Fruit fly (Drosophila melanogaster) whole organism, prepupa: ENCODE data around the gene CG4259.

Experiments
- Blimp-1 ChIP-seq: fragments of 200-800 bp; sonication (Bioruptor generic); optimal IDR thresholded peaks from 3 replicates; lab custom pipeline; 2017; ENCODE audit warnings: missing biosample characterization, missing genetic modification characterization, mild to moderate bottlenecking, moderate library complexity, missing genetic modification reagents
- CG11294 ChIP-seq: fragments of 200-800 bp; sonication (Bioruptor generic); IDR thresholded peaks from 2 replicates; pipeline ENCODE4 v1.3.6; 2022; ENCODE audit warnings: missing biosample characterization, missing genetic modification characterization
- CG11762 ChIP-seq: fragments of 200-800 bp; sonication (Bioruptor generic); optimal IDR thresholded peaks from 3 replicates; lab custom pipeline; 2016; ENCODE audit warnings: missing biosample characterization, missing genetic modification characterization; ENCODE audit not compliant: insufficient read depth
- CG11902 ChIP-seq: fragments of 200-800 bp; sonication (Bioruptor generic); optimal IDR thresholded peaks from 3 replicates; lab custom pipeline; 2016; ENCODE audit warnings: missing biosample characterization, missing genetic modification characterization
- CG15336 ChIP-seq: fragments of 200-800 bp; sonication (Bioruptor generic); IDR thresholded peaks from 2 replicates; pipeline ENCODE4 v1.3.6; 2022; ENCODE audit warnings: missing biosample characterization, missing genetic modification characterization
- CG1621 ChIP-seq: fragments of 200-800 bp; sonication (Bioruptor generic); optimal IDR thresholded peaks from 3 replicates; lab custom pipeline; 2018; ENCODE audit warnings: missing biosample characterization, mild to moderate bottlenecking, missing genetic modification characterization
- CG16779 ChIP-seq: fragments of 200-800 bp; sonication (Bioruptor generic); optimal IDR thresholded peaks from 3 replicates; lab custom pipeline; 2017; ENCODE audit warnings: missing biosample characterization, mild to moderate bottlenecking, missing genetic modification characterization
- CG32006 ChIP-seq: fragments of 200-800 bp; sonication (Bioruptor generic); optimal IDR thresholded peaks from 3 replicates; lab custom pipeline; 2017; ENCODE audit warnings: missing biosample characterization, mild to moderate bottlenecking, missing genetic modification characterization
- CG34406 ChIP-seq: fragments of 200-800 bp; sonication (Bioruptor generic); optimal IDR thresholded peaks from 3 replicates; lab custom pipeline; 2016; ENCODE audit warnings: missing biosample characterization, missing genetic modification characterization
- CG6163 ChIP-seq: fragments of 200-800 bp; sonication (Bioruptor generic); IDR thresholded peaks from 3 replicates; pipeline ENCODE4 v1.3.6; 2022; ENCODE audit warnings: missing biosample characterization, missing genetic modification characterization
- CG6276 ChIP-seq: fragments of 200-800 bp; sonication (Bioruptor generic); optimal IDR thresholded peaks from 2 replicates; lab custom pipeline; 2017; ENCODE audit warnings: missing biosample characterization, mild to moderate bottlenecking, missing genetic modification characterization
- CG6792 ChIP-seq: fragments of 200-800 bp; sonication (Bioruptor generic); optimal IDR thresholded peaks from 3 replicates; lab custom pipeline; 2016; ENCODE audit warnings: missing biosample characterization, missing genetic modification characterization
- CG6808 ChIP-seq: fragments of 200-800 bp; sonication (Bioruptor generic); optimal IDR thresholded peaks from 3 replicates; lab custom pipeline; 2017; ENCODE audit warnings: missing biosample characterization, missing genetic modification characterization, mild to moderate bottlenecking, moderate library complexity, missing genetic modification reagents
- CG7368 ChIP-seq: fragments of 200-800 bp; sonication (Bioruptor generic); optimal IDR thresholded peaks from 3 replicates; lab custom pipeline; 2016; ENCODE audit warnings: missing biosample characterization, missing genetic modification characterization
- CG8119 ChIP-seq: fragments of 200-800 bp; sonication (Bioruptor generic); IDR thresholded peaks from 3 replicates; pipeline ENCODE4 v1.3.6; 2022; ENCODE audit warnings: missing biosample characterization, missing genetic modification characterization
- CG8319 ChIP-seq: fragments of 200-800 bp; sonication (Bioruptor generic); optimal IDR thresholded peaks from 3 replicates; lab custom pipeline; 2016; ENCODE audit warnings: missing biosample characterization, missing genetic modification characterization
- CG8632 ChIP-seq: fragments of 200-800 bp; sonication (Bioruptor generic); optimal IDR thresholded peaks from 3 replicates; lab custom pipeline; 2016; ENCODE audit warnings: missing biosample characterization, missing genetic modification characterization
- Ets21C ChIP-seq: fragments of 200-800 bp; sonication (Bioruptor generic); optimal IDR thresholded peaks from 3 replicates; lab custom pipeline; 2016; ENCODE audit warnings: missing biosample characterization, missing genetic modification characterization
- Ets96B ChIP-seq: fragments of 200-800 bp; optimal IDR thresholded peaks from 2 replicates; lab custom pipeline; 2019; ENCODE audit warnings: missing biosample characterization, mild to moderate bottlenecking, missing genetic modification characterization, moderate library complexity
- Gug ChIP-seq: fragments of 200-800 bp; sonication (Bioruptor generic); IDR thresholded peaks from 2 replicates; pipeline ENCODE4 v1.3.6; 2022; ENCODE audit warnings: missing biosample characterization, missing genetic modification characterization
- Hr39 ChIP-seq: fragments of 200-800 bp; sonication (Bioruptor generic); optimal IDR thresholded peaks from 2 replicates; lab custom pipeline; 2016; ENCODE audit warnings: missing biosample characterization, missing genetic modification characterization
- Lpt ChIP-seq: fragments of 200-800 bp; sonication (Bioruptor generic); optimal IDR thresholded peaks from 3 replicates; lab custom pipeline; 2016; ENCODE audit warnings: missing biosample characterization, missing genetic modification characterization
- Sox102F ChIP-seq: fragments of 200-800 bp; sonication (Bioruptor generic); optimal IDR thresholded peaks from 2 replicates; lab custom pipeline; 2016; ENCODE audit warnings: missing biosample characterization, mild to moderate bottlenecking, missing genetic modification characterization
- Sox14 ChIP-seq: fragments of 200-800 bp; sonication (Bioruptor generic); optimal IDR thresholded peaks from 3 replicates; lab custom pipeline; 2016; ENCODE audit warnings: missing biosample characterization, missing genetic modification characterization
- Sox15 ChIP-seq: fragments of 200-800 bp; sonication (Bioruptor generic); optimal IDR thresholded peaks from 3 replicates; lab custom pipeline; 2016; ENCODE audit warnings: missing biosample characterization, missing genetic modification characterization
- acj6 ChIP-seq: fragments of 200-800 bp; sonication (Bioruptor generic); optimal IDR thresholded peaks from 3 replicates; lab custom pipeline; 2016; ENCODE audit warnings: missing biosample characterization, missing genetic modification characterization
- cyc ChIP-seq: fragments of 200-800 bp; sonication (Bioruptor generic); optimal IDR thresholded peaks from 3 replicates; lab custom pipeline; 2016; ENCODE audit warnings: missing biosample characterization, missing genetic modification characterization
- dac ChIP-seq: fragments of 200-800 bp; sonication (Bioruptor generic); optimal IDR thresholded peaks from 2 replicates; lab custom pipeline; 2017; ENCODE audit warnings: missing biosample characterization, mild to moderate bottlenecking, missing genetic modification characterization
- eg ChIP-seq: fragments of 200-800 bp; sonication (Bioruptor generic); IDR thresholded peaks from 3 replicates; pipeline ENCODE4 v1.3.6; 2022; ENCODE audit warnings: missing biosample characterization, missing genetic modification characterization
- esn ChIP-seq: fragments of 200-800 bp; sonication (Bioruptor generic); optimal IDR thresholded peaks from 2 replicates; lab custom pipeline; 2016; ENCODE audit warnings: missing biosample characterization, mild to moderate bottlenecking, missing genetic modification characterization, moderate library complexity
- fd59A ChIP-seq: fragments of 200-800 bp; sonication (Bioruptor generic); optimal IDR thresholded peaks from 2 replicates; lab custom pipeline; 2017; ENCODE audit warnings: missing biosample characterization, mild to moderate bottlenecking, missing genetic modification characterization, missing genetic modification reagents
- fd85E ChIP-seq: fragments of 200-800 bp; sonication (Bioruptor generic); optimal IDR thresholded peaks from 3 replicates; lab custom pipeline; 2016; ENCODE audit warnings: missing biosample characterization, missing genetic modification characterization
- net ChIP-seq: fragments of 200-800 bp; sonication (Bioruptor generic); optimal IDR thresholded peaks from 3 replicates; lab custom pipeline; 2016; ENCODE audit warnings: missing biosample characterization, missing genetic modification characterization
- salr ChIP-seq, 2 experiments: fragments of 200-800 bp; sonication (Bioruptor generic); optimal IDR thresholded peaks; 3 replicates each; lab custom pipeline; 2016 to 2018; ENCODE audit warnings: missing biosample characterization in 2 of 2, missing genetic modification characterization in 2 of 2, mild to moderate bottlenecking in 1 of 2
- spab ChIP-seq: fragments of 200-800 bp; sonication (Bioruptor generic); optimal IDR thresholded peaks from 2 replicates; lab custom pipeline; 2017; ENCODE audit warnings: missing biosample characterization, mild to moderate bottlenecking, missing genetic modification characterization, missing genetic modification reagents
- ss ChIP-seq, 2 experiments: fragments of 200-800 bp; sonication (Bioruptor generic); optimal IDR thresholded peaks; 2 replicates in 1 of 2; 3 replicates in 1 of 2; lab custom pipeline; 2017 to 2018; ENCODE audit warnings: mild to moderate bottlenecking in 2 of 2, missing biosample characterization in 2 of 2, missing genetic modification characterization in 2 of 2, moderate library complexity in 1 of 2
- svp ChIP-seq: fragments of 200-800 bp; sonication (Bioruptor generic); peaks from one replicate; lab custom pipeline; 2016; ENCODE audit warnings: missing biosample characterization, missing genetic modification characterization
- topi ChIP-seq: fragments of 200-800 bp; sonication (Bioruptor generic); optimal IDR thresholded peaks from 3 replicates; lab custom pipeline; 2016; ENCODE audit warnings: missing biosample characterization, missing genetic modification characterization
- vri ChIP-seq: fragments of 200-800 bp; sonication (Bioruptor generic); optimal IDR thresholded peaks from 3 replicates; lab custom pipeline; 2016; ENCODE audit warnings: missing biosample characterization, mild to moderate bottlenecking, missing genetic modification characterization

The CG4259 gene

dm6 chr2L:2161244-2162243 is 32.5 kb upstream of the CG4259 start (continued):
- TF ChIP-seq Hr39 (GFP tag; lab: Kevin White, UChicago): peak; percentile 73
- TF ChIP-seq Ets21C (GFP tag; lab: Kevin White, UChicago): peak; percentile 31
- TF ChIP-seq CG8632: peak; percentile 53
- TF ChIP-seq spab (GFP tag; lab: Kevin White, UChicago): peak; percentile 66
- peak; percentile 77 for TF ChIP-seq Sox14 (GFP tag; lab: Kevin White, UChicago)
- peak; percentile 81 for TF ChIP-seq topi (GFP tag; lab: Kevin White, UChicago)
- TF ChIP-seq net: peak; percentile 53
- TF ChIP-seq Sox102F (GFP tag; lab: Kevin White, UChicago): peak; percentile 6
- TF ChIP-seq CG6792 (GFP tag; lab: Kevin White, UChicago): peak; percentile 61
- TF ChIP-seq svp: peak; percentile 94
- peak; percentile 27 for TF ChIP-seq CG6808
- TF ChIP-seq CG6276 (GFP tag; lab: Kevin White, UChicago): peak; percentile 17
- peak; percentile 57; the same call in 2 of the 3 replicates for TF ChIP-seq eg (GFP tag; lab: Robert Waterston, UW)
- TF ChIP-seq Lpt: no peak
- TF ChIP-seq CG7368: peak; percentile 32
- no peak for TF ChIP-seq fd85E (GFP tag; lab: Kevin White, UChicago)
- peak; percentile 84 for TF ChIP-seq esn (GFP tag; lab: Kevin White, UChicago)
- TF ChIP-seq CG8119: no peak
- peak; percentile 3 to 50 for TF ChIP-seq ss (GFP tag; optimal IDR thresholded peaks at IDR 0.05; lab: Kevin White, UChicago)
- no peak for TF ChIP-seq CG16779 (tag; lab: Kevin White, UChicago)
- peak; percentile 48 for TF ChIP-seq CG1621 (tag; lab: Kevin White, UChicago)
- TF ChIP-seq CG32006 (GFP tag; lab: Kevin White, UChicago): peak; percentile 86
- TF ChIP-seq CG34406 (GFP tag; lab: Kevin White, UChicago): peak; percentile 46
- peak; percentile 31 to 78 for TF ChIP-seq salr (GFP tag; optimal IDR thresholded peaks at IDR 0.05; lab: Kevin White, UChicago)
- peak; percentile 46 for TF ChIP-seq Gug (GFP tag; lab: Robert Waterston, UW)

dm6 chr2L:2155453-2155852 is 26.4 kb upstream of the CG4259 start, which contains the start of gene CG15382:
CG15382 (plus strand) TSS chr2L:2155753.
- TF ChIP-seq CG11762 (GFP tag; lab: Kevin White, UChicago): no peak
- TF ChIP-seq CG6276 (GFP tag; lab: Kevin White, UChicago): no peak

dm6 chr2L:2151544-2152290 is 22.7 kb upstream of the CG4259 start, which contains the start of gene AIF:
AIF (plus strand) TSS chr2L:2151754.
- TF ChIP-seq acj6 (GFP tag; lab: Kevin White, UChicago): no peak
- peak; percentile 100 for TF ChIP-seq CG1621 (tag; lab: Kevin White, UChicago)
- TF ChIP-seq CG8632: no peak
- TF ChIP-seq esn (GFP tag; lab: Kevin White, UChicago): peak; percentile 29

dm6 chr2L:2147208-2147607 is 18.2 kb upstream of the CG4259 start, which contains the start of the genes CG11723 and Tbcd:
CG11723 (minus strand) TSS chr2L:2147275.
Tbcd (plus strand) TSS chr2L:2147518.
- TF ChIP-seq vri (no peak), CG8119 (peak; percentile 93), Sox15 (GFP tag; lab: Kevin White, UChicago) (peak; percentile 94), CG34406 (GFP tag; lab: Kevin White, UChicago) (peak; percentile 91), CG15336 (peak; percentile 95), Ets21C (GFP tag; lab: Kevin White, UChicago) (no peak), Sox14 (GFP tag; lab: Kevin White, UChicago) (peak; percentile 95), acj6 (GFP tag; lab: Kevin White, UChicago) (peak; percentile 91), CG8319 (GFP tag; lab: Kevin White, UChicago) (no peak), CG6792 (GFP tag; lab: Kevin White, UChicago) (peak; percentile 92), CG11762 (GFP tag; lab: Kevin White, UChicago) (peak; percentile 86), dac (GFP tag; lab: Kevin White, UChicago) (peak; percentile 85), CG11294 (GFP tag; lab: Robert Waterston, UW) (peak; percentile 91), eg (GFP tag; lab: Robert Waterston, UW) (peak; percentile 97), CG11902 (peak; percentile 91), fd85E (GFP tag; lab: Kevin White, UChicago) (no peak), CG6808 (no peak), cyc (GFP tag; lab: Kevin White, UChicago) (peak; percentile 94), fd59A (GFP tag; lab: Kevin White, UChicago) (peak; percentile 86), CG6163 (peak; percentile 98), CG8632 (peak; percentile 91), Ets96B (tag; lab: Kevin White, UChicago) (peak; percentile 93), Hr39 (GFP tag; lab: Kevin White, UChicago) (peak; percentile 95), CG1621 (tag; lab: Kevin White, UChicago) (peak; percentile 92), Blimp-1 (GFP tag; lab: Kevin White, UChicago) (peak; percentile 73)
